Fruit fly (Drosophila melanogaster): ENCODE results near the gene Scsalpha2.

dm6 chr3R:19500588-19500987, 37.7 kb upstream of the Scsalpha2 start:
- TF ChIP-seq Ets98B (GFP tag; IDR thresholded peaks at IDR 0.05) (no peak), CG13204 (GFP tag; optimal IDR thresholded peaks at IDR 0.05) (no peak), Snoo (tag; optimal IDR thresholded peaks at IDR 0.05) (no peak), CG9948 (tag; optimal IDR thresholded peaks at IDR 0.05) (no peak), CG17806 (tag; optimal IDR thresholded peaks at IDR 0.05) (no peak)

Measured in whole organism, pupa.